Fruit fly (Drosophila melanogaster): ENCODE results near the gene Axs.
A peak's percentile ranks its signal among the peaks of the same experiment; 100 is the strongest.

Axs gene

dm6 chrX:16655724-16656235 is 27.9 kb downstream of the Axs start (continued):
- TF ChIP-seq CG1603 (tag; optimal IDR thresholded peaks at IDR 0.05) (peak; percentile 5), CG12236 (GFP tag; optimal IDR thresholded peaks at IDR 0.05) (no peak), Hmr (GFP tag; optimal IDR thresholded peaks at IDR 0.05) (peak; percentile 11), gcm (GFP tag; optimal IDR thresholded peaks at IDR 0.05) (no peak), gro (GFP tag; optimal IDR thresholded peaks at IDR 0.05) (peak; percentile 34), gcm2 (GFP tag; optimal IDR thresholded peaks at IDR 0.05) (no peak), Sox100B (GFP tag; optimal IDR thresholded peaks at IDR 0.05) (no peak), danr (GFP tag; IDR thresholded peaks at IDR 0.05) (no peak), Atf3 (GFP tag; optimal IDR thresholded peaks at IDR 0.05) (no peak), Elba2 (GFP tag; optimal IDR thresholded peaks at IDR 0.05) (peak; percentile 97), CG11504 (tag; optimal IDR thresholded peaks at IDR 0.05) (peak; percentile 99), B-H2 (GFP tag; optimal IDR thresholded peaks at IDR 0.05) (peak; percentile 28), CG15514 (GFP tag; optimal IDR thresholded peaks at IDR 0.05) (peak; percentile 20), hkb (optimal IDR thresholded peaks at IDR 0.05) (no peak), hkb (GFP tag; IDR thresholded peaks at IDR 0.05) (no peak), CG2202 (tag; optimal IDR thresholded peaks at IDR 0.05) (no peak), CG10979 (tag; optimal IDR thresholded peaks at IDR 0.05) (no peak), mld (GFP tag; IDR thresholded peaks at IDR 0.05; ENCODE audit: partially characterized antibody) (no peak), Nf-YB (GFP tag; optimal IDR thresholded peaks at IDR 0.05) (peak; percentile 70), Hr51 (GFP tag; optimal IDR thresholded peaks at IDR 0.05) (peak in 1 of 2 experiments; percentile 7), CG7745 (tag; optimal IDR thresholded peaks at IDR 0.05) (peak; percentile 72), amos (GFP tag; IDR thresholded peaks at IDR 0.05; ENCODE audit: partially characterized antibody) (peak; percentile 22; the same call in 1 of the 2 replicates), CG18599 (GFP tag; optimal IDR thresholded peaks at IDR 0.05) (peak; percentile 40), exex (tag; optimal IDR thresholded peaks at IDR 0.05) (peak; percentile 74), CG8765 (GFP tag; IDR thresholded peaks at IDR 0.05) (no peak), dpn (GFP tag; optimal IDR thresholded peaks at IDR 0.05) (no peak), HLHmδ (GFP tag; optimal IDR thresholded peaks at IDR 0.05) (peak; percentile 17), CG43689 (GFP tag; IDR thresholded peaks at IDR 0.05) (no peak), CrebB (tag; optimal IDR thresholded peaks at IDR 0.05) (peak; percentile 49), CG33557 (GFP tag; optimal IDR thresholded peaks at IDR 0.05) (peak; percentile 51), Trl (optimal IDR thresholded peaks at IDR 0.05) (peak in 1 of 2 experiments; percentile 57), Trl (GFP tag; optimal IDR thresholded peaks at IDR 0.05) (no peak), Dll (GFP tag; IDR thresholded peaks at IDR 0.05; ENCODE audit: partially characterized antibody) (0 out of 4 replicates have a peak, but pooled peaks have one; percentile 13), CG12769 (tag; optimal IDR thresholded peaks at IDR 0.05) (no peak), dysf (GFP tag; IDR thresholded peaks at IDR 0.05) (no peak), BtbVII (GFP tag; optimal IDR thresholded peaks at IDR 0.05) (peak; percentile 60), Rx (GFP tag; IDR thresholded peaks at IDR 0.05) (no peak), Nf-YC (tag; optimal IDR thresholded peaks at IDR 0.05) (peak; percentile 73), CG13624 (GFP tag; optimal IDR thresholded peaks at IDR 0.05) (no peak), CG2712 (tag; optimal IDR thresholded peaks at IDR 0.05) (peak; percentile 45), CG2120 (GFP tag; optimal IDR thresholded peaks at IDR 0.05) (peak; percentile 23), mirr (GFP tag; optimal IDR thresholded peaks at IDR 0.05) (peak; percentile 86), kni (GFP tag; optimal IDR thresholded peaks at IDR 0.05) (peak; percentile 82), NfI (GFP tag; optimal IDR thresholded peaks at IDR 0.05) (peak; percentile 2), CG13894 (tag; optimal IDR thresholded peaks at IDR 0.05) (peak; percentile 67), grn (GFP tag; optimal IDR thresholded peaks at IDR 0.05) (peak; percentile 64), trem (tag; optimal IDR thresholded peaks at IDR 0.05) (peak; percentile 16), kay (GFP tag; optimal IDR thresholded peaks at IDR 0.05) (no peak), CG12219 (GFP tag; optimal IDR thresholded peaks at IDR 0.05) (peak; percentile 41), chm (GFP tag; IDR thresholded peaks at IDR 0.05) (peak; percentile 16; the same call in 1 of the 2 replicates)

Data from whole organism, embryonic.